Fruit fly (Drosophila melanogaster): Measurements from ENCODE around the gene CG2113.

Gene CG2113

dm6 chr3L:3045256-3045743 lies 50.3 kb downstream of the CG2113 start (continued):
- TF ChIP-seq CG8944 (GFP tag; optimal IDR thresholded peaks at IDR 0.05), result no peak
- no peak for TF ChIP-seq Sry-δ (GFP tag; optimal IDR thresholded peaks at IDR 0.05)
- no peak for TF ChIP-seq Hsf (GFP tag; optimal IDR thresholded peaks at IDR 0.05)
- no peak for TF ChIP-seq Trl (optimal IDR thresholded peaks at IDR 0.05)
- no peak for TF ChIP-seq Trl (GFP tag; optimal IDR thresholded peaks at IDR 0.05)
- peak; percentile 52; the same call in 1 of the 2 replicates for TF ChIP-seq CG32532 (GFP tag; IDR thresholded peaks at IDR 0.05)
- no peak; the same call in 2 of the 3 replicates for TF ChIP-seq CG2199 (GFP tag; IDR thresholded peaks at IDR 0.05)
- TF ChIP-seq CG16815 (GFP tag; optimal IDR thresholded peaks at IDR 0.05), result peak; percentile 6
- no peak for TF ChIP-seq D19B (GFP tag; optimal IDR thresholded peaks at IDR 0.05)
- TF ChIP-seq Ptx1 (GFP tag; IDR thresholded peaks at IDR 0.05), result peak; percentile 56
- no peak for TF ChIP-seq luna (GFP tag; optimal IDR thresholded peaks at IDR 0.05)
- TF ChIP-seq CTCF (GFP tag; optimal IDR thresholded peaks at IDR 0.05), result no peak
- peak; percentile 8 for TF ChIP-seq CG18599 (GFP tag; optimal IDR thresholded peaks at IDR 0.05)
- peak; percentile 37 for TF ChIP-seq CG7839 (tag; optimal IDR thresholded peaks at IDR 0.05)
- peak; percentile 40; the same call in 1 of the 2 replicates for TF ChIP-seq slbo (GFP tag; IDR thresholded peaks at IDR 0.05)
- TF ChIP-seq Optix (GFP tag; IDR thresholded peaks at IDR 0.05), result no peak
- no peak for TF ChIP-seq yki (optimal IDR thresholded peaks at IDR 0.05)
- TF ChIP-seq CG9932 (GFP tag; IDR thresholded peaks at IDR 0.05), result no peak
- peak; percentile 7 for TF ChIP-seq Dek (tag; optimal IDR thresholded peaks at IDR 0.05)
- no peak for TF ChIP-seq CG7928 (GFP tag; optimal IDR thresholded peaks at IDR 0.05)
- no peak for TF ChIP-seq Dip2 (GFP tag; IDR thresholded peaks at IDR 0.05)
- TF ChIP-seq CG10431 (GFP tag; optimal IDR thresholded peaks at IDR 0.05), result no peak
- TF ChIP-seq cwo (GFP tag; optimal IDR thresholded peaks at IDR 0.05), result peak; percentile 20
- peak in 1 of 2 experiments; percentile 69 for TF ChIP-seq Hr51 (GFP tag; optimal IDR thresholded peaks at IDR 0.05)
- TF ChIP-seq ato (GFP tag; IDR thresholded peaks at IDR 0.05; ENCODE audit: partially characterized antibody), result no peak
- TF ChIP-seq Fer1 (GFP tag; optimal IDR thresholded peaks at IDR 0.05), result peak; percentile 34
- TF ChIP-seq BtbVII (GFP tag; optimal IDR thresholded peaks at IDR 0.05), result peak; percentile 1
- peak; percentile 25; the same call in 1 of the 3 replicates for TF ChIP-seq Aef1 (GFP tag; IDR thresholded peaks at IDR 0.05)
- TF ChIP-seq CG18011 (GFP tag; optimal IDR thresholded peaks at IDR 0.05), result peak; percentile 10
- TF ChIP-seq Hmr (GFP tag; optimal IDR thresholded peaks at IDR 0.05), result peak; percentile 19
- TF ChIP-seq dmrt99B (tag; optimal IDR thresholded peaks at IDR 0.05), result peak; percentile 63
- peak; percentile 24 for TF ChIP-seq CG6254 (GFP tag; optimal IDR thresholded peaks at IDR 0.05)
- peak; percentile 32 for TF ChIP-seq CG10267 (tag; optimal IDR thresholded peaks at IDR 0.05)
- TF ChIP-seq Nf-YB (GFP tag; optimal IDR thresholded peaks at IDR 0.05), result peak; percentile 12
- TF ChIP-seq tin (GFP tag; optimal IDR thresholded peaks at IDR 0.05), result no peak
- no peak for TF ChIP-seq CG17612 (GFP tag; IDR thresholded peaks at IDR 0.05)
- TF ChIP-seq shn (GFP tag; optimal IDR thresholded peaks at IDR 0.05), result no peak
- peak; percentile 57 for TF ChIP-seq CG3281 (GFP tag; optimal IDR thresholded peaks at IDR 0.05)
- TF ChIP-seq ttk (GFP tag; IDR thresholded peaks at IDR 0.05), result 0 out of 2 replicates have a peak, but pooled peaks have one; percentile 15
- peak; percentile 70 for TF ChIP-seq sens (GFP tag)
- peak; percentile 22 for TF ChIP-seq odd (GFP tag; optimal IDR thresholded peaks at IDR 0.05)
- peak; percentile 29; the same call in 1 of the 2 replicates for TF ChIP-seq stc (GFP tag; IDR thresholded peaks at IDR 0.05)
- peak; percentile 35 for TF ChIP-seq Hr3 (GFP tag; optimal IDR thresholded peaks at IDR 0.05)
- peak; percentile 34 for TF ChIP-seq CG12942 (GFP tag; optimal IDR thresholded peaks at IDR 0.05)
- no peak for TF ChIP-seq prd (optimal IDR thresholded peaks at IDR 0.05)
- TF ChIP-seq prd (GFP tag; IDR thresholded peaks at IDR 0.05), result peak; percentile 45; the same call in 2 of the 3 replicates
- peak; percentile 33; the same call in 1 of the 3 replicates for TF ChIP-seq CG11695 (GFP tag; IDR thresholded peaks at IDR 0.05)
- TF ChIP-seq CG13424 (tag; optimal IDR thresholded peaks at IDR 0.05), result peak; percentile 34
- peak; percentile 26 for TF ChIP-seq org-1 (GFP tag; optimal IDR thresholded peaks at IDR 0.05)
- TF ChIP-seq CG34376 (GFP tag; optimal IDR thresholded peaks at IDR 0.05), result no peak
- TF ChIP-seq CG12659 (GFP tag; optimal IDR thresholded peaks at IDR 0.05), result peak; percentile 40
- TF ChIP-seq disco-r (GFP tag; optimal IDR thresholded peaks at IDR 0.05), result no peak

Measured in whole organism, embryonic.